Worm (Caenorhabditis elegans): ENCODE measurements around the gene K08D8.7.

- TF ChIP-seq lin-13 (GFP tag; optimal IDR thresholded peaks at IDR 0.05) (no peak), mdl-1 (tag; optimal IDR thresholded peaks at IDR 0.05) (no peak), lsy-2 (tag; optimal IDR thresholded peaks at IDR 0.05) (no peak), elt-3 (tag; optimal IDR thresholded peaks at IDR 0.05) (no peak), nhr-10 (tag; optimal IDR thresholded peaks at IDR 0.05) (no peak), ama-1 (optimal IDR thresholded peaks at IDR 0.05) (no peak), nhr-237 (tag; optimal IDR thresholded peaks at IDR 0.05) (no peak)
Observed at ce11 chrIV:12915479-12915878, 18.8 kb downstream of the K08D8.7 start, which contains the start of gene srz-15.

Measured in whole organism, L2 larva.